Worm (Caenorhabditis elegans) whole organism, L4 larva: ENCODE results near the gene pptr-1.

ENCODE experiments used
- R02D3.7 ChIP-seq: fragments of 150-350 bp; sonication (generic microtip); optimal IDR thresholded peaks from 3 replicates; lab custom pipeline; 2014; ENCODE audit warnings: missing biosample characterization, missing genetic modification characterization
- Y105C5A.15 ChIP-seq: fragments of 200-800 bp; sonication (Bioruptor generic); IDR thresholded peaks from 2 replicates; pipeline ENCODE4 v1.3.6; 2022; ENCODE audit warnings: missing genetic modification characterization, missing compliant biosample characterization
- ceh-20 ChIP-seq: fragments of 200-800 bp; sonication (Bioruptor generic); IDR thresholded peaks from 2 replicates; pipeline ENCODE4 v1.3.6; 2022; ENCODE audit warnings: missing genetic modification reagents, missing genetic modification characterization, missing compliant biosample characterization
- ceh-44 ChIP-seq: fragments of 200-800 bp; sonication (Bioruptor generic); IDR thresholded peaks from 2 replicates; pipeline ENCODE4 v1.3.6; 2022; ENCODE audit warnings: missing genetic modification reagents, missing genetic modification characterization, missing compliant biosample characterization
- ceh-62 ChIP-seq: sonication (generic microtip); optimal IDR thresholded peaks from 2 replicates; lab custom pipeline; 2017; ENCODE audit warnings: missing biosample characterization, missing genetic modification characterization
- cey-2 ChIP-seq: sonication (generic microtip); optimal IDR thresholded peaks from 3 replicates; lab custom pipeline; 2017; ENCODE audit warnings: missing genetic modification characterization, mild to moderate bottlenecking, missing compliant biosample characterization, antibody characterized with exemption, borderline replicate concordance; ENCODE audit not compliant: insufficient read depth
- daf-16 ChIP-seq, 3 experiments: sonication (generic microtip); optimal IDR thresholded peaks; 2 replicates each; lab custom pipeline; 2016 to 2017; ENCODE audit warnings: missing genetic modification characterization in 3 of 3, missing genetic modification reagents in 3 of 3, mild to moderate bottlenecking in 2 of 3, missing compliant biosample characterization in 2 of 3, missing biosample characterization in 1 of 3, moderate library complexity in 1 of 3
- dmd-6 ChIP-seq: fragments of 200-800 bp; sonication (Bioruptor generic); IDR thresholded peaks from 2 replicates; pipeline ENCODE4 v1.3.6; 2022; ENCODE audit warnings: missing genetic modification reagents, missing genetic modification characterization, missing compliant biosample characterization
- dmd-8 ChIP-seq: fragments of 200-800 bp; sonication (Bioruptor generic); IDR thresholded peaks from 2 replicates; pipeline ENCODE4 v1.3.6; 2022; ENCODE audit warnings: missing genetic modification characterization, missing compliant biosample characterization
- dpl-1 ChIP-seq: fragments of 150-350 bp; optimal IDR thresholded peaks from 2 replicates; lab custom pipeline; 2014; ENCODE audit warnings: missing biosample characterization, missing genetic modification reagents, missing genetic modification characterization
- duxl-1 ChIP-seq: sonication (generic microtip); optimal IDR thresholded peaks from 2 replicates; lab custom pipeline; 2016; ENCODE audit warnings: mild to moderate bottlenecking, missing genetic modification characterization, moderate library complexity, missing compliant biosample characterization; ENCODE audit not compliant: poor library complexity
- dve-1 ChIP-seq: sonication (generic microtip); optimal IDR thresholded peaks from 2 replicates; lab custom pipeline; 2017; ENCODE audit warnings: antibody characterized with exemption, mild to moderate bottlenecking, missing genetic modification characterization, missing compliant biosample characterization; ENCODE audit not compliant: insufficient read depth
- egl-27 ChIP-seq: sonication (generic microtip); optimal IDR thresholded peaks from 3 replicates; lab custom pipeline; 2017; ENCODE audit warnings: missing biosample characterization, missing genetic modification reagents, missing genetic modification characterization
- fos-1 ChIP-seq: fragments of 150-350 bp; optimal IDR thresholded peaks from 2 replicates; lab custom pipeline; 2014; ENCODE audit warnings: missing biosample characterization, missing genetic modification characterization
- gei-8 ChIP-seq: fragments of 200-800 bp; sonication (Bioruptor generic); optimal IDR thresholded peaks from 2 replicates; lab custom pipeline; 2018; ENCODE audit warnings: mild to moderate bottlenecking, missing genetic modification characterization, missing compliant biosample characterization
- hif-1 ChIP-seq, 2 experiments: sonication (generic microtip); optimal IDR thresholded peaks; 2 replicates each; lab custom pipeline; 2016 to 2017; ENCODE audit warnings: missing compliant biosample characterization in 2 of 2, missing genetic modification characterization in 2 of 2, missing genetic modification reagents in 2 of 2, missing genotype in 2 of 2, mild to moderate bottlenecking in 1 of 2
- hlh-11 ChIP-seq: fragments of 200-800 bp; sonication (Bioruptor generic); optimal IDR thresholded peaks from 2 replicates; lab custom pipeline; 2018; ENCODE audit warnings: mild to moderate bottlenecking, missing genetic modification characterization, missing compliant biosample characterization
- hmg-1.1 ChIP-seq: fragments of 200-800 bp; sonication (Bioruptor generic); IDR thresholded peaks from 2 replicates; pipeline ENCODE4 v1.3.6; 2022; ENCODE audit warnings: missing genetic modification reagents, missing genetic modification characterization, missing compliant biosample characterization
- jun-1 ChIP-seq: fragments of 150-350 bp; optimal IDR thresholded peaks from 2 replicates; lab custom pipeline; 2014; ENCODE audit warnings: missing biosample characterization, missing genetic modification reagents, missing genetic modification characterization
- lim-7 ChIP-seq: fragments of 200-800 bp; sonication (Bioruptor generic); IDR thresholded peaks from 2 replicates; pipeline ENCODE4 v1.3.6; 2022; ENCODE audit warnings: missing genetic modification characterization, missing compliant biosample characterization
- lin-13 ChIP-seq: fragments of 150-350 bp; optimal IDR thresholded peaks from 2 replicates; lab custom pipeline; 2014; ENCODE audit warnings: missing biosample characterization, missing genetic modification reagents, missing genetic modification characterization
- lin-29 ChIP-seq: fragments of 200-800 bp; sonication (Bioruptor generic); IDR thresholded peaks from 2 replicates; pipeline ENCODE4 v1.3.6; 2022; ENCODE audit warnings: missing genetic modification reagents, missing genetic modification characterization, missing compliant biosample characterization
- lin-39 ChIP-seq: fragments of 150-350 bp; optimal IDR thresholded peaks from 2 replicates; lab custom pipeline; 2014; ENCODE audit warnings: missing biosample characterization, missing genetic modification reagents, missing genetic modification characterization
- lir-3 ChIP-seq: sonication (generic microtip); optimal IDR thresholded peaks from 2 replicates; lab custom pipeline; 2016; ENCODE audit warnings: mild to moderate bottlenecking, missing genetic modification characterization, missing compliant biosample characterization
- madf-5 ChIP-seq, 2 experiments: fragments of 200-800 bp; sonication (Bioruptor generic); IDR thresholded peaks; 2 replicates each; pipeline ENCODE4 v1.3.6; 2022; ENCODE audit warnings: missing compliant biosample characterization in 2 of 2, missing genetic modification characterization in 2 of 2
- mep-1 ChIP-seq: fragments of 150-350 bp; sonication (generic microtip); optimal IDR thresholded peaks from 3 replicates; lab custom pipeline; 2014; ENCODE audit warnings: missing biosample characterization, missing genetic modification characterization
- mes-2 ChIP-seq: sonication (generic microtip); optimal IDR thresholded peaks from 2 replicates; lab custom pipeline; 2016; ENCODE audit warnings: missing genotype, mild to moderate bottlenecking, missing genetic modification characterization, missing compliant biosample characterization; ENCODE audit not compliant: poor library complexity, severe bottlenecking
- mxl-3 ChIP-seq: fragments of 200-800 bp; sonication (Bioruptor generic); optimal IDR thresholded peaks from 2 replicates; lab custom pipeline; 2018; ENCODE audit warnings: mild to moderate bottlenecking, missing genetic modification characterization, missing compliant biosample characterization
- nhr-102 ChIP-seq: sonication (generic microtip); optimal IDR thresholded peaks from 2 replicates; lab custom pipeline; 2016; ENCODE audit warnings: mild to moderate bottlenecking, missing genetic modification characterization, moderate library complexity, missing compliant biosample characterization
- nhr-111 ChIP-seq: fragments of 200-800 bp; sonication (Bioruptor generic); optimal IDR thresholded peaks from 2 replicates; lab custom pipeline; 2018; ENCODE audit warnings: mild to moderate bottlenecking, missing genetic modification characterization, missing compliant biosample characterization
- nhr-25 ChIP-seq: sonication (generic microtip); optimal IDR thresholded peaks from 2 replicates; lab custom pipeline; 2017; ENCODE audit warnings: missing genetic modification characterization, mild to moderate bottlenecking, missing compliant biosample characterization, antibody characterized with exemption, moderate library complexity, borderline replicate concordance; ENCODE audit not compliant: insufficient read depth
- nhr-48 ChIP-seq: sonication (generic microtip); optimal IDR thresholded peaks from 2 replicates; lab custom pipeline; 2016; ENCODE audit warnings: mild to moderate bottlenecking, missing genetic modification characterization, missing compliant biosample characterization
- nhr-6 ChIP-seq: fragments of 150-350 bp; optimal IDR thresholded peaks from 2 replicates; lab custom pipeline; 2014; ENCODE audit warnings: missing biosample characterization, missing genetic modification characterization
- nhr-76 ChIP-seq: fragments of 150-350 bp; optimal IDR thresholded peaks from 2 replicates; lab custom pipeline; 2014; ENCODE audit warnings: missing biosample characterization, missing genetic modification characterization
- php-3 ChIP-seq: fragments of 200-800 bp; sonication (Bioruptor generic); IDR thresholded peaks from 2 replicates; pipeline ENCODE4 v1.3.6; 2022; ENCODE audit warnings: missing genetic modification reagents, missing genetic modification characterization, missing compliant biosample characterization
- saeg-2 ChIP-seq: fragments of 200-800 bp; sonication (Bioruptor generic); IDR thresholded peaks from 2 replicates; pipeline ENCODE4 v1.3.6; 2022; ENCODE audit warnings: missing genetic modification reagents, missing genetic modification characterization, missing compliant biosample characterization
- sdz-12 ChIP-seq: fragments of 200-800 bp; sonication (Bioruptor generic); optimal IDR thresholded peaks from 2 replicates; lab custom pipeline; 2018; ENCODE audit warnings: mild to moderate bottlenecking, missing genetic modification characterization, missing compliant biosample characterization
- skn-1 ChIP-seq: fragments of 150-350 bp; optimal IDR thresholded peaks from 2 replicates; lab custom pipeline; 2014; ENCODE audit warnings: missing biosample characterization, missing genetic modification characterization
- snpc-4 ChIP-seq: fragments of 150-350 bp; optimal IDR thresholded peaks from 2 replicates; lab custom pipeline; 2014; ENCODE audit warnings: missing biosample characterization, missing genetic modification characterization
- spr-1 ChIP-seq: sonication (generic microtip); optimal IDR thresholded peaks from 2 replicates; lab custom pipeline; 2016; ENCODE audit warnings: mild to moderate bottlenecking, missing genetic modification characterization, missing compliant biosample characterization
- tag-97 ChIP-seq: fragments of 200-800 bp; sonication (Bioruptor generic); IDR thresholded peaks from 2 replicates; pipeline ENCODE4 v1.3.6; 2022; ENCODE audit warnings: missing genetic modification characterization, missing compliant biosample characterization
- unc-130 ChIP-seq: sonication (generic microtip); optimal IDR thresholded peaks from 2 replicates; lab custom pipeline; 2016; ENCODE audit warnings: missing genetic modification reagents, missing genetic modification characterization, missing compliant biosample characterization
- vab-7 ChIP-seq: fragments of 200-800 bp; sonication (Bioruptor generic); IDR thresholded peaks from 2 replicates; pipeline ENCODE4 v1.3.6; 2022; ENCODE audit warnings: missing genetic modification reagents, missing genetic modification characterization, missing compliant biosample characterization
- zfp-2 ChIP-seq: sonication (generic microtip); optimal IDR thresholded peaks from 2 replicates; lab custom pipeline; 2016; ENCODE audit warnings: mild to moderate bottlenecking, missing genetic modification characterization, missing compliant biosample characterization
- zfp-3 ChIP-seq: fragments of 200-800 bp; sonication (Bioruptor generic); conservative IDR thresholded peaks from 2 replicates; pipeline ENCODE4 v1.3.6; 2022; ENCODE audit warnings: missing genetic modification reagents, missing genetic modification characterization, missing compliant biosample characterization
- zip-11 ChIP-seq: fragments of 200-800 bp; sonication (Bioruptor generic); IDR thresholded peaks from 2 replicates; pipeline ENCODE4 v1.3.6; 2022; ENCODE audit warnings: missing genetic modification characterization, missing compliant biosample characterization
- ztf-11 ChIP-seq: fragments of 150-350 bp; optimal IDR thresholded peaks from 2 replicates; lab custom pipeline; 2014; ENCODE audit warnings: missing biosample characterization, missing genetic modification characterization
- ztf-7 ChIP-seq: fragments of 150-350 bp; optimal IDR thresholded peaks from 2 replicates; lab custom pipeline; 2014; ENCODE audit warnings: missing biosample characterization, missing genetic modification characterization

pptr-1 gene

DNA sequence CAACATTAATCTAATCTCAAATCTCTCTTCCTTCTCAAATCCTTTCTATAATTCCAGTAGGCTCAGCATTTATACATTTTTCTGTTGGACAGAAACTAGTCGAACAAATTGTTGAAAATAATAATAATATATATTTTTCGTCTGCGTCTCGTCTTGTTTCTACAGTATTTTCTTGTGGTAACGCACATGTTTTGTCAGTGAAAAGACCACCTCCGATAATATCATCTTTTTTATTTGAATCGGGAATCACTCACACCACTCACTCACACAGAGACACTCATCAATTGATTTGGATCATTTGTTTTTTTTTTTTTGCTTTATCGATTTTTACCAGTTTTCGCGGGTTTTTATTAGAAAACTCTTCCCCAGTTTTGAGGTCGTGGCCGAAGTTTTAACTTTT lies 2.6 kb upstream of the pptr-1 start (continued):
- no peak for TF ChIP-seq nhr-102
- no peak for TF ChIP-seq jun-1 (tag; lab: Kevin White, UChicago)
- TF ChIP-seq lin-13 (GFP tag; lab: Kevin White, UChicago), result no peak
- no peak for TF ChIP-seq snpc-4
- no peak for TF ChIP-seq dmd-6 (GFP tag; lab: Robert Waterston, UW)
- no peak for TF ChIP-seq skn-1 (tag; lab: Kevin White, UChicago)
- TF ChIP-seq R02D3.7 (tag; lab: Kevin White, UChicago), result no peak
- peak; percentile 47 for TF ChIP-seq mxl-3 (GFP tag; lab: Kevin White, UChicago)

DNA sequence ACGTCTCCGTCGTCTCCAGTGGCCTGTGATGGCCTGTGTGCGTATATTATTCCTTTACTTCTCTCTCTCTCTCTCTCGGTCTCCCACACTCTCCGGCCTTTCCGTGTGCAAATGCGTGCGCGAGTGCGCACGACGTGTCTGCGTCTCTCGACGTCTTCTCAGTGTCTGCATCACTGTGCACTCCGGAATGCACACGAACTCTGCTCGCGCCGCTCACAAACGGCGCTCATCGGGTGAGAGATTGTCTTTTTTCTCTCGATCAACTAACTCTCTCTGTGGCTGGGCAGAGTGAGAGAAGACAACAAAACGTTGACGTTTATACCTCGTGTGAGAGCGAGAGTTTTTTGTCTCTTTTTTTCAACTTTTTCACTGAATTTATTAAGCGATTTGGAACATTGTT lies 1.4 kb upstream of the pptr-1 start:
- TF ChIP-seq mes-2 (tag; lab: Kevin White, UChicago) (peak; percentile 78), ceh-62 (tag; lab: Kevin White, UChicago) (no peak), nhr-25 (peak; percentile 50), mep-1 (tag; lab: Kevin White, UChicago) (peak; percentile 93), ztf-7 (peak; percentile 55), tag-97 (no peak), egl-27 (tag; lab: Kevin White, UChicago) (no peak), zip-11 (GFP tag; lab: Robert Waterston, UW) (no peak), nhr-111 (GFP tag; lab: Kevin White, UChicago) (no peak), sdz-12 (GFP tag; lab: Kevin White, UChicago) (peak; percentile 47), gei-8 (peak; percentile 48), lim-7 (GFP tag; lab: Robert Waterston, UW) (no peak), fos-1 (tag; lab: Kevin White, UChicago) (no peak), dmd-8 (GFP tag; lab: Robert Waterston, UW) (0 out of 2 replicates have a peak, but pooled peaks have one; percentile 54), spr-1 (tag; lab: Kevin White, UChicago) (peak; percentile 74), dve-1 (peak; percentile 96), hmg-1.1 (GFP tag; lab: Robert Waterston, UW) (peak; percentile 98), zfp-2 (peak; percentile 8), nhr-76 (tag; lab: Kevin White, UChicago) (no peak), hif-1 (tag; optimal IDR thresholded peaks at IDR 0.05; lab: Kevin White, UChicago) (peak in 1 of 2 experiments; percentile 80), cey-2 (tag; lab: Kevin White, UChicago) (no peak), ceh-44 (GFP tag; lab: Robert Waterston, UW) (no peak), nhr-48 (peak; percentile 92), php-3 (peak; percentile 89), unc-130 (peak; percentile 32), duxl-1 (tag; lab: Kevin White, UChicago) (peak; percentile 81), dpl-1 (peak; percentile 47), daf-16 (GFP tag; optimal IDR thresholded peaks at IDR 0.05; lab: Kevin White, UChicago) (peak; percentile 56 to 67), daf-16 (tag; optimal IDR thresholded peaks at IDR 0.05; lab: Kevin White, UChicago) (peak; percentile 68), lin-13 (GFP tag; lab: Kevin White, UChicago) (peak; percentile 6), nhr-6 (peak; percentile 79), saeg-2 (GFP tag; lab: Robert Waterston, UW) (peak; percentile 83; the same call in 1 of the 2 replicates), hlh-11 (tag; lab: Kevin White, UChicago) (peak; percentile 97), ztf-11 (tag; lab: Kevin White, UChicago) (no peak), lin-29 (GFP tag; lab: Robert Waterston, UW) (0 out of 2 replicates have a peak, but pooled peaks have one; percentile 45), lir-3 (no peak), ceh-20 (peak; percentile 83), lin-39 (no peak), vab-7 (GFP tag; lab: Robert Waterston, UW) (peak; percentile 70), skn-1 (tag; lab: Kevin White, UChicago) (no peak), zfp-3 (no peak; the same call in 1 of the 2 replicates), madf-5 (GFP tag; IDR thresholded peaks at IDR 0.05; lab: Robert Waterston, UW) (no peak), Y105C5A.15 (no peak)
